Worm (Caenorhabditis elegans) whole organism, L4 larva: ENCODE results near the gene glrx-5.

Experiments
- F26F4.8 ChIP-seq: fragments of 200-800 bp; sonication (Bioruptor generic); conservative IDR thresholded peaks from 2 replicates; pipeline ENCODE4 v1.3.6; 2022; ENCODE audit warnings: missing genetic modification characterization, missing compliant biosample characterization
- F37D6.2 ChIP-seq: sonication (generic microtip); optimal IDR thresholded peaks from 2 replicates; lab custom pipeline; 2016; ENCODE audit warnings: mild to moderate bottlenecking, missing genetic modification characterization, missing compliant biosample characterization
- F44E2.7 ChIP-seq: fragments of 200-800 bp; sonication (Bioruptor generic); IDR thresholded peaks from 2 replicates; pipeline ENCODE4 v2.1.2; 2022; ENCODE audit warnings: missing genetic modification characterization, missing compliant biosample characterization
- ceh-28 ChIP-seq: fragments of 150-350 bp; optimal IDR thresholded peaks from 2 replicates; lab custom pipeline; 2014; ENCODE audit warnings: missing biosample characterization, missing genetic modification reagents, missing genetic modification characterization
- ceh-62 ChIP-seq: sonication (generic microtip); optimal IDR thresholded peaks from 2 replicates; lab custom pipeline; 2017; ENCODE audit warnings: missing biosample characterization, missing genetic modification characterization
- ceh-82 ChIP-seq: sonication (generic microtip); optimal IDR thresholded peaks from 2 replicates; lab custom pipeline; 2017; ENCODE audit warnings: missing biosample characterization, missing genetic modification characterization
- ctbp-1 ChIP-seq: fragments of 200-800 bp; sonication (Bioruptor generic); IDR thresholded peaks from 2 replicates; pipeline ENCODE4 v1.3.6; 2022; ENCODE audit warnings: missing genetic modification reagents, missing genetic modification characterization, missing compliant biosample characterization
- daf-16 ChIP-seq, 3 experiments: sonication (generic microtip); optimal IDR thresholded peaks; 2 replicates each; lab custom pipeline; 2016 to 2017; ENCODE audit warnings: missing genetic modification characterization in 3 of 3, missing genetic modification reagents in 3 of 3, mild to moderate bottlenecking in 2 of 3, missing compliant biosample characterization in 2 of 3, missing biosample characterization in 1 of 3, moderate library complexity in 1 of 3
- daf-8 ChIP-seq: fragments of 200-800 bp; sonication (Bioruptor generic); IDR thresholded peaks from 2 replicates; pipeline ENCODE4 v1.3.6; 2022; ENCODE audit warnings: missing genetic modification characterization, missing compliant biosample characterization
- dpl-1 ChIP-seq: fragments of 150-350 bp; optimal IDR thresholded peaks from 2 replicates; lab custom pipeline; 2014; ENCODE audit warnings: missing biosample characterization, missing genetic modification reagents, missing genetic modification characterization
- dve-1 ChIP-seq: sonication (generic microtip); optimal IDR thresholded peaks from 2 replicates; lab custom pipeline; 2017; ENCODE audit warnings: antibody characterized with exemption, mild to moderate bottlenecking, missing genetic modification characterization, missing compliant biosample characterization; ENCODE audit not compliant: insufficient read depth
- fkh-10 ChIP-seq: fragments of 150-350 bp; optimal IDR thresholded peaks from 2 replicates; lab custom pipeline; 2014; ENCODE audit warnings: missing biosample characterization, missing genetic modification reagents, missing genetic modification characterization
- gei-8 ChIP-seq: fragments of 200-800 bp; sonication (Bioruptor generic); optimal IDR thresholded peaks from 2 replicates; lab custom pipeline; 2018; ENCODE audit warnings: mild to moderate bottlenecking, missing genetic modification characterization, missing compliant biosample characterization
- hlh-30 ChIP-seq: sonication (generic microtip); optimal IDR thresholded peaks from 2 replicates; lab custom pipeline; 2017; ENCODE audit warnings: antibody characterized with exemption, mild to moderate bottlenecking, missing genetic modification characterization, missing compliant biosample characterization; ENCODE audit not compliant: insufficient read depth
- lin-13 ChIP-seq: fragments of 150-350 bp; optimal IDR thresholded peaks from 2 replicates; lab custom pipeline; 2014; ENCODE audit warnings: missing biosample characterization, missing genetic modification reagents, missing genetic modification characterization
- lin-15B ChIP-seq: fragments of 150-350 bp; sonication (generic microtip); optimal IDR thresholded peaks from 3 replicates; lab custom pipeline; 2014; ENCODE audit warnings: missing biosample characterization, missing genetic modification characterization
- lin-38 ChIP-seq: fragments of 200-800 bp; sonication (Bioruptor generic); IDR thresholded peaks from 2 replicates; pipeline ENCODE4 v1.3.6; 2022; ENCODE audit warnings: missing genetic modification reagents, missing genetic modification characterization, missing compliant biosample characterization
- lin-39 ChIP-seq: fragments of 150-350 bp; optimal IDR thresholded peaks from 2 replicates; lab custom pipeline; 2014; ENCODE audit warnings: missing biosample characterization, missing genetic modification reagents, missing genetic modification characterization
- madf-5 ChIP-seq, 2 experiments: fragments of 200-800 bp; sonication (Bioruptor generic); IDR thresholded peaks; 2 replicates each; pipeline ENCODE4 v1.3.6; 2022; ENCODE audit warnings: missing compliant biosample characterization in 2 of 2, missing genetic modification characterization in 2 of 2
- mdl-1 ChIP-seq, 2 experiments: fragments of 150-350 bp in 1 of 2; sonication (generic microtip) in 1 of 2; optimal IDR thresholded peaks; 2 replicates each; lab custom pipeline; 2014 to 2017; ENCODE audit warnings: missing biosample characterization in 2 of 2, missing genetic modification characterization in 2 of 2
- mes-2 ChIP-seq: sonication (generic microtip); optimal IDR thresholded peaks from 2 replicates; lab custom pipeline; 2016; ENCODE audit warnings: missing genotype, mild to moderate bottlenecking, missing genetic modification characterization, missing compliant biosample characterization; ENCODE audit not compliant: poor library complexity, severe bottlenecking
- nhr-10 ChIP-seq: fragments of 150-350 bp; optimal IDR thresholded peaks from 2 replicates; lab custom pipeline; 2014; ENCODE audit warnings: missing biosample characterization, missing genetic modification characterization
- nhr-102 ChIP-seq: sonication (generic microtip); optimal IDR thresholded peaks from 2 replicates; lab custom pipeline; 2016; ENCODE audit warnings: mild to moderate bottlenecking, missing genetic modification characterization, moderate library complexity, missing compliant biosample characterization
- nhr-111 ChIP-seq: fragments of 200-800 bp; sonication (Bioruptor generic); optimal IDR thresholded peaks from 2 replicates; lab custom pipeline; 2018; ENCODE audit warnings: mild to moderate bottlenecking, missing genetic modification characterization, missing compliant biosample characterization
- nhr-28 ChIP-seq: fragments of 150-350 bp; optimal IDR thresholded peaks from 2 replicates; lab custom pipeline; 2014; ENCODE audit warnings: missing biosample characterization, missing genetic modification characterization
- nhr-48 ChIP-seq: sonication (generic microtip); optimal IDR thresholded peaks from 2 replicates; lab custom pipeline; 2016; ENCODE audit warnings: mild to moderate bottlenecking, missing genetic modification characterization, missing compliant biosample characterization
- nhr-76 ChIP-seq: fragments of 150-350 bp; optimal IDR thresholded peaks from 2 replicates; lab custom pipeline; 2014; ENCODE audit warnings: missing biosample characterization, missing genetic modification characterization
- pha-4 ChIP-seq, 2 experiments: fragments of 150-350 bp in 1 of 2; fragments of 200-800 bp in 1 of 2; sonication (Bioruptor generic) in 1 of 2; IDR thresholded peaks in 1 of 2; optimal IDR thresholded peaks in 1 of 2; 2 replicates each; pipeline versions ENCODE4 v1.3.6 to Lab custom; 2014 to 2022; ENCODE audit warnings: missing genetic modification characterization in 2 of 2, missing genetic modification reagents in 2 of 2, missing biosample characterization in 1 of 2, missing compliant biosample characterization in 1 of 2
- sdz-12 ChIP-seq: fragments of 200-800 bp; sonication (Bioruptor generic); optimal IDR thresholded peaks from 2 replicates; lab custom pipeline; 2018; ENCODE audit warnings: mild to moderate bottlenecking, missing genetic modification characterization, missing compliant biosample characterization
- set-16 ChIP-seq: fragments of 200-800 bp; sonication (Bioruptor generic); IDR thresholded peaks from 2 replicates; pipeline ENCODE4 v1.3.6; 2022; ENCODE audit warnings: missing genetic modification reagents, missing genetic modification characterization, missing compliant biosample characterization
- snpc-4 ChIP-seq: fragments of 150-350 bp; optimal IDR thresholded peaks from 2 replicates; lab custom pipeline; 2014; ENCODE audit warnings: missing biosample characterization, missing genetic modification characterization
- tra-1 ChIP-seq: fragments of 200-800 bp; sonication (Bioruptor generic); IDR thresholded peaks from 2 replicates; pipeline ENCODE4 v1.3.6; 2022; ENCODE audit warnings: missing genetic modification reagents, missing genetic modification characterization, missing compliant biosample characterization
- unc-130 ChIP-seq: sonication (generic microtip); optimal IDR thresholded peaks from 2 replicates; lab custom pipeline; 2016; ENCODE audit warnings: missing genetic modification reagents, missing genetic modification characterization, missing compliant biosample characterization
- unc-39 ChIP-seq: sonication (generic microtip); optimal IDR thresholded peaks from 2 replicates; lab custom pipeline; 2017; ENCODE audit warnings: missing biosample characterization, missing genetic modification characterization
- unc-62 ChIP-seq, 3 experiments: fragments of 150-350 bp in 1 of 3; sonication (generic microtip); optimal IDR thresholded peaks in 2 of 3; peaks in 1 of 3; 1 replicate in 1 of 3; 2 replicates in 2 of 3; lab custom pipeline; 2014 to 2017; ENCODE audit warnings: missing biosample characterization in 3 of 3, missing genetic modification characterization in 3 of 3, missing genetic modification reagents in 3 of 3, missing genotype in 1 of 3
- zag-1 ChIP-seq: fragments of 150-350 bp; optimal IDR thresholded peaks from 2 replicates; lab custom pipeline; 2014; ENCODE audit warnings: missing biosample characterization, missing genetic modification characterization
- zip-11 ChIP-seq: fragments of 200-800 bp; sonication (Bioruptor generic); IDR thresholded peaks from 2 replicates; pipeline ENCODE4 v1.3.6; 2022; ENCODE audit warnings: missing genetic modification characterization, missing compliant biosample characterization
- zip-2 ChIP-seq: fragments of 150-350 bp; optimal IDR thresholded peaks from 2 replicates; lab custom pipeline; 2014; ENCODE audit warnings: missing biosample characterization, missing genetic modification characterization
- ztf-11 ChIP-seq: fragments of 150-350 bp; optimal IDR thresholded peaks from 2 replicates; lab custom pipeline; 2014; ENCODE audit warnings: missing biosample characterization, missing genetic modification characterization

glrx-5 gene

DNA sequence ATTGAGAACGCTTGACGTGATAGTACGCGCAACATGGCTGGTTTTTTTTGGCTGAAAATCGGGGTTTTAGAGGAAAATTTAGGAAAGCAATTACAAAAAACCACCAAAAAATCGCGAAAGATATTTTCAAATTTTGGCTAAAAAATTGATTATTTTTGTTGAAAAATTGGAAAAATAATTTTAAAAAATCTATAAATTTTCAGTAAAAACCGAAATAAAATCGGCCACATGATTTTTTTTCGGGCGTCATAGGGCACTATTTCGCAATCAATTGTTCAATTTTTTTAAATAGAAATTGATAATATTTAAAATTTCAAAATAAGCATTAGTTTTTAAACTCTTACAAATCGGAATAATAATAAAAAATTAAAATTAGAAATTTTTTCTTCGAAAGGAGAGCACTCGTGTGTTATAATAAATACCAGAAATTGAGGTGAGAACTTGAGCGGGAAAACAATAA is at the start of gene glrx-5:
Gene glrx-5, minus strand, starts transcription at position 51 of the 460 bp plus-strand sequence.
- no peak for TF ChIP-seq dve-1 (tag; lab: Kevin White, UChicago)
- TF ChIP-seq zip-11 (GFP tag; lab: Robert Waterston, UW): no peak
- TF ChIP-seq F37D6.2: no peak
- TF ChIP-seq lin-15B (tag; lab: Kevin White, UChicago): no peak
- TF ChIP-seq mdl-1 (tag; optimal IDR thresholded peaks at IDR 0.05; lab: Kevin White, UChicago): no peak
- TF ChIP-seq F26F4.8 (GFP tag; lab: Robert Waterston, UW): no peak
- no peak for TF ChIP-seq nhr-28 (tag; lab: Kevin White, UChicago)
- no peak for TF ChIP-seq zag-1 (tag; lab: Kevin White, UChicago)
- TF ChIP-seq snpc-4 (tag; lab: Kevin White, UChicago): no peak
- TF ChIP-seq nhr-10 (tag; lab: Kevin White, UChicago): no peak
- no peak for TF ChIP-seq unc-39
- no peak for TF ChIP-seq nhr-102 (tag; lab: Kevin White, UChicago)
- no peak for TF ChIP-seq nhr-111 (GFP tag; lab: Kevin White, UChicago)
- no peak for TF ChIP-seq mes-2 (tag; lab: Kevin White, UChicago)
- no peak for TF ChIP-seq sdz-12 (GFP tag; lab: Kevin White, UChicago)
- no peak for TF ChIP-seq hlh-30 (tag; lab: Kevin White, UChicago)

DNA sequence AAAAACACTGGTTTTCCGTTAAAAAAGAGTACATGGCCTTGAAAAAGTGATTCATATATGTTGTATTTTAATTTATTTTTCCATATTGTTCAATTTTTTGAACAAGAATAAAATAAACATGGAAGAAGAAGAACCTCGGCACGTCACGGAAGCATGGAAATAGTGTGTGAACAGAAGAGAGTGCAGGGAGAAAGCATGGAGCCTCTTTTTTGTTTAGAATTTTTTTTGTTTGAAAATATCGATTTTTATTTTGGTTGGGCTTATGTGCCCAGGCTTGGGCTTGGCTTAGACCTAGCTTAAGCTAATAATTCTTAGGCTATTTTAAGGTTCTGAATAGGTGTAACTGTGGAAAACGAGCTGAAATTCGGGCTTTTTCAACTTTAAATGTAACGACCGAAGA is 48.1 kb upstream of the glrx-5 start, which contains the start of gene tat-1:
Gene tat-1, minus strand, starts transcription at position 11 of the 400 bp plus-strand sequence.
- TF ChIP-seq nhr-102 (tag; lab: Kevin White, UChicago): no peak
- no peak for TF ChIP-seq ceh-28 (tag; lab: Kevin White, UChicago)
- no peak for TF ChIP-seq pha-4 (GFP tag; IDR thresholded peaks at IDR 0.05; lab: Robert Waterston, UW)
- peak; percentile 42 for TF ChIP-seq pha-4 (tag; optimal IDR thresholded peaks at IDR 0.05; lab: Kevin White, UChicago)
- TF ChIP-seq zip-2 (tag; lab: Kevin White, UChicago): no peak
- TF ChIP-seq ztf-11: no peak
- no peak for TF ChIP-seq daf-16 (GFP tag; optimal IDR thresholded peaks at IDR 0.05; lab: Kevin White, UChicago)
- peak; percentile 33 for TF ChIP-seq daf-16 (tag; optimal IDR thresholded peaks at IDR 0.05; lab: Kevin White, UChicago)
- TF ChIP-seq lin-38 (GFP tag; lab: Robert Waterston, UW): no peak
- no peak for TF ChIP-seq set-16
- TF ChIP-seq F44E2.7 (GFP tag; lab: Robert Waterston, UW): no peak
- TF ChIP-seq ceh-82 (tag; lab: Kevin White, UChicago): no peak

DNA sequence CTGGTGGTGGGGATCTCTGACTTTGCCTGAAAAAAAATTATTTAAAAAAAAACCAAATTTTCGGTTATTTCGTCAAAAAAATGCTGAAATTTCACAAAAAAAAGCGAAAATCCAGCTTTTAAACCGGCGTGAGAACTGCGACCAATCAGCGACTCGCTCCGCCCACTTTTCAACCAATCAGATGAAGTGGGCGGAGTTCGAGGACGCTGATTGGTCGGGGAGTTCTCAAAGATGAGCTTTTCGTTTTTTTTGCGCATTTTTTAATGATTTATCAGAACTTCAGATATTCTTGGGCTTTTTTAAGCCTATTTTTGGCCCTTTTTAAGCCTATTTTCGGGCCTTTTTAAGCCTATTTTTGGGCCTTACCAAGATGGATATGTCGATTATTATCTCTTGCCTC is 46.6 kb upstream of the glrx-5 start:
- TF ChIP-seq tra-1 (GFP tag; lab: Robert Waterston, UW) (no peak), nhr-48 (tag; lab: Kevin White, UChicago) (no peak)

DNA sequence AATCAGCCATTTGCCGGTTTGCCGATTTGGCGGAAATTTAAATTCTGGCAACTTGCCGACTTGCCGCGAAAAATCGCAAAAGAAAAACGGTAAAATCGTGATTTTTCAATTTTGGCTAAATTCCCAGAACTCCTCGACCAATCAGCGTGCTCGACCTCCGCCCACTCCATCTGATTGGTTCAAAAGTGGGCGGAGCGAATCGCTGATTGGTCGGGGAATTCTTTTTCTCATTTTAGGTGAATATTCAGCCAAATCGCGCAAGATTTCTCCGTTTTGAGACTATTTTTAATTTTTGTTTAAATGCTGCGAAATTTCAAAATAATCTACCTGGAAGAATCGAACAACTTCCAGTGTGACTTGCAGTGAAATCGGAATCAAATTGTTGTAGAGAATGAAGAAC is 40.9 kb upstream of the glrx-5 start:
- no peak for TF ChIP-seq dpl-1 (GFP tag; lab: Kevin White, UChicago)
- no peak for TF ChIP-seq ceh-62 (tag; lab: Kevin White, UChicago)
- no peak for TF ChIP-seq zag-1 (tag; lab: Kevin White, UChicago)
- TF ChIP-seq unc-62 (GFP tag; optimal IDR thresholded peaks at IDR 0.05 in 1 of 2; lab: Kevin White, UChicago): no peak
- no peak for TF ChIP-seq unc-62 (tag; optimal IDR thresholded peaks at IDR 0.05; lab: Kevin White, UChicago)
- TF ChIP-seq fkh-10 (GFP tag; lab: Kevin White, UChicago): no peak
- TF ChIP-seq gei-8 (GFP tag; lab: Kevin White, UChicago): no peak
- no peak for TF ChIP-seq nhr-10 (tag; lab: Kevin White, UChicago)
- no peak for TF ChIP-seq ctbp-1 (GFP tag; lab: Robert Waterston, UW)
- TF ChIP-seq madf-5 (GFP tag; IDR thresholded peaks at IDR 0.05; lab: Robert Waterston, UW): no peak
- TF ChIP-seq lin-39: no peak
- no peak for TF ChIP-seq lin-13 (GFP tag; lab: Kevin White, UChicago)
- TF ChIP-seq nhr-76: no peak
- TF ChIP-seq daf-8: no peak
- TF ChIP-seq unc-130 (GFP tag; lab: Kevin White, UChicago): no peak
